Fruit fly (Drosophila melanogaster): ENCODE measurements around the gene nau.

- no peak for TF ChIP-seq tgo (GFP tag; IDR thresholded peaks at IDR 0.05)
- no peak for TF ChIP-seq trh (GFP tag; optimal IDR thresholded peaks at IDR 0.05)
- TF ChIP-seq CG15269 (tag; optimal IDR thresholded peaks at IDR 0.05) = no peak
- no peak for TF ChIP-seq stc (GFP tag; IDR thresholded peaks at IDR 0.05)
- no peak for TF ChIP-seq CG13624 (GFP tag; optimal IDR thresholded peaks at IDR 0.05)
- no peak for TF ChIP-seq scrt (GFP tag; optimal IDR thresholded peaks at IDR 0.05)
- TF ChIP-seq Hmx (GFP tag; optimal IDR thresholded peaks at IDR 0.05) = no peak
- TF ChIP-seq jumu (GFP tag; optimal IDR thresholded peaks at IDR 0.05) = no peak
- no peak for TF ChIP-seq Usf (GFP tag; optimal IDR thresholded peaks at IDR 0.05)
- no peak for TF ChIP-seq HmgD (GFP tag; optimal IDR thresholded peaks at IDR 0.05)
- no peak for TF ChIP-seq Dfd (GFP tag; optimal IDR thresholded peaks at IDR 0.05)
- no peak for TF ChIP-seq CG8089 (GFP tag; optimal IDR thresholded peaks at IDR 0.05)
- no peak for TF ChIP-seq CG32767 (GFP tag; IDR thresholded peaks at IDR 0.05)
- no peak for TF ChIP-seq CG12659 (GFP tag; optimal IDR thresholded peaks at IDR 0.05)
Measured at dm6 chr3R:23700304-23700767, 17.8 kb downstream of the nau start, which contains the start of the genes CG31468 and Gba1a.
